Fruit fly (Drosophila melanogaster) whole organism, prepupa: ENCODE measurements around the gene Ing5.
A peak's percentile ranks its signal among the peaks of the same experiment; 100 is the strongest.

Experiments used
- Blimp-1 ChIP-seq: fragments of 200-800 bp; sonication (Bioruptor generic); optimal IDR thresholded peaks from 3 replicates; lab custom pipeline; 2017; ENCODE audit warnings: missing biosample characterization, missing genetic modification characterization, mild to moderate bottlenecking, moderate library complexity, missing genetic modification reagents
- CG11902 ChIP-seq: fragments of 200-800 bp; sonication (Bioruptor generic); optimal IDR thresholded peaks from 3 replicates; lab custom pipeline; 2016; ENCODE audit warnings: missing biosample characterization, missing genetic modification characterization
- CG34406 ChIP-seq: fragments of 200-800 bp; sonication (Bioruptor generic); optimal IDR thresholded peaks from 3 replicates; lab custom pipeline; 2016; ENCODE audit warnings: missing biosample characterization, missing genetic modification characterization
- CG6163 ChIP-seq: fragments of 200-800 bp; sonication (Bioruptor generic); IDR thresholded peaks from 3 replicates; pipeline ENCODE4 v1.3.6; 2022; ENCODE audit warnings: missing biosample characterization, missing genetic modification characterization
- CG7368 ChIP-seq: fragments of 200-800 bp; sonication (Bioruptor generic); optimal IDR thresholded peaks from 3 replicates; lab custom pipeline; 2016; ENCODE audit warnings: missing biosample characterization, missing genetic modification characterization
- Eip78C ChIP-seq: fragments of 200-800 bp; sonication (Bioruptor generic); peaks from one replicate; lab custom pipeline; 2016; ENCODE audit warnings: missing biosample characterization, missing genetic modification characterization

DNA sequence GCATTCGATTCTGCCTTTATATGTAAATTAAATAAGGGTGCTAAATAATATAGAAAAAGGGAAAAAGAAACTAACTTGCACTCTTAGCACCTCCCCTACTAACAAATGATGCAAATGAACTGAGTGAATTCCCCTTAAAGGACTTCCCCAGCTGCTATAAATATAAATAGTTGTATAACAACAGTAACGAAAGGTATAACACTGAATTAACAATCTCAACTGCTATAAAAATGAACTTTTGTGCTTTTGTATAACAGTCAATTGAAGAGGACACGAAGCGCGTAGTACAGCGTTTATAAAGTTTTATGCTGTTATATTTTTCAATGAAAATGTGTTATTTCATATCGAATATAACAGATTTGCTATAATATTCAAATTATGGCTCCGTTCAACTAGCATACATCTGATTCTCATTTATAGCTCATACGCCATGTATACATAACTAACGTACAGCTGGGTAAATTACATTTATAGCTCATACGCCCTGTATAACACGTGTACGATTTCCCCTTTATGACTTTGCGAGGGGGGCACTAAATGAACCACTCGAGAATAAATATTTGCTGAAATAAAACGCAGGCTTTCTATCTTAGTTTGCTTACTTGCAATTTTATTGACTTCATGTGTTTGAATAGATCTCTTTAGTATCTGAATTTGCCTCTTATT lies 37.7 kb downstream of the Ing5 start:
- TF ChIP-seq Blimp-1 (GFP tag; lab: Kevin White, UChicago) (no peak), CG7368 (no peak), Eip78C (GFP tag; lab: Kevin White, UChicago) (peak; percentile 73), CG11902 (GFP tag; lab: Kevin White, UChicago) (no peak), CG6163 (GFP tag; lab: Robert Waterston, UW) (no peak), CG34406 (GFP tag; lab: Kevin White, UChicago) (no peak)
